Worm (Caenorhabditis elegans): ENCODE measurements around the gene fbxa-141.

The fbxa-141 gene

ce11 chrX:14478193-14478592 lies 34.5 kb downstream of the fbxa-141 start (continued):
- TF ChIP-seq dve-1 (tag; optimal IDR thresholded peaks at IDR 0.05; ENCODE audit: insufficient read depth) = peak; percentile 51
- TF ChIP-seq ces-1 (GFP tag; optimal IDR thresholded peaks at IDR 0.05) = no peak
- no peak for TF ChIP-seq ceh-44 (GFP tag; IDR thresholded peaks at IDR 0.05)
- TF ChIP-seq pha-4 (GFP tag; IDR thresholded peaks at IDR 0.05) = no peak
- TF ChIP-seq pha-4 (tag; optimal IDR thresholded peaks at IDR 0.05) = no peak
- TF ChIP-seq mes-2 (tag; optimal IDR thresholded peaks at IDR 0.05; ENCODE audit: poor library complexity, severe bottlenecking) = peak; percentile 54
- TF ChIP-seq F44E2.7 (GFP tag; IDR thresholded peaks at IDR 0.05) = no peak
- TF ChIP-seq lsy-2 (tag; optimal IDR thresholded peaks at IDR 0.05) = peak in 1 of 2 experiments; percentile 73
- TF ChIP-seq hlh-11 (tag; optimal IDR thresholded peaks at IDR 0.05) = no peak
- TF ChIP-seq nhr-48 (tag; optimal IDR thresholded peaks at IDR 0.05) = no peak
- no peak for TF ChIP-seq unc-130 (GFP tag; optimal IDR thresholded peaks at IDR 0.05)
- TF ChIP-seq rbr-2 (tag; optimal IDR thresholded peaks at IDR 0.05) = no peak
- no peak for TF ChIP-seq lir-3 (tag; optimal IDR thresholded peaks at IDR 0.05)
- TF ChIP-seq egl-43 (GFP tag; IDR thresholded peaks at IDR 0.05) = no peak
- TF ChIP-seq F26F4.8 (GFP tag; conservative IDR thresholded peaks at IDR 0.05) = no peak
- TF ChIP-seq lin-13 (GFP tag; optimal IDR thresholded peaks at IDR 0.05) = no peak

DNA sequence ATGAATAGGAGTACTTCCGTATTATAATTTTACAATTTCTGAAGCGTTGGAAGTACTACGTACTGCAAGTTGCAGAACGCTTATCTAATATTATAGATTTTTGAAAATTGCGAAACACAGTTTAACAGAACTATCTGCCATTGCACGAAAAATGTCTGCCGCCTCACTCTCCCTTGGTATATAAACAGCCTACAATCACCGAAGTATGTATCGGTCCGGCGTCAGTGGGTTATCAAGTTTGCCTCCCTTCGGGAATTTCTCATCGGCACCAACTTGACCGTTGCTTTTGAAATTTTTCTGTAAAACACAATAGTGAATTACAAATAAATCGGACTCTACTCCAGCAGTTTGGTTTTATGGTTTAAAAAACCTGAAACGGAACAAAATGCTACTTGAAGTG lies 35.4 kb downstream of the fbxa-141 start:
- TF ChIP-seq Y48G9A.11 (GFP tag; IDR thresholded peaks at IDR 0.05) (no peak), lin-29 (GFP tag; IDR thresholded peaks at IDR 0.05) (no peak), tra-1 (GFP tag; IDR thresholded peaks at IDR 0.05) (peak; percentile 26; the same call in 1 of the 2 replicates), hlh-30 (tag; optimal IDR thresholded peaks at IDR 0.05; ENCODE audit: insufficient read depth) (no peak), dmd-8 (GFP tag; IDR thresholded peaks at IDR 0.05) (peak; percentile 68; the same call in 1 of the 2 replicates), zfp-3 (GFP tag; conservative IDR thresholded peaks at IDR 0.05) (no peak), F26F4.8 (GFP tag; conservative IDR thresholded peaks at IDR 0.05) (no peak), vab-7 (GFP tag; IDR thresholded peaks at IDR 0.05) (no peak), spr-1 (tag; optimal IDR thresholded peaks at IDR 0.05) (no peak), saeg-2 (GFP tag; IDR thresholded peaks at IDR 0.05) (no peak), daf-19 (GFP tag; conservative IDR thresholded peaks at IDR 0.05) (no peak), lin-1 (GFP tag; IDR thresholded peaks at IDR 0.05) (no peak), duxl-1 (tag; optimal IDR thresholded peaks at IDR 0.05; ENCODE audit: poor library complexity) (no peak), ceh-82 (tag; optimal IDR thresholded peaks at IDR 0.05) (no peak), fos-1 (tag; optimal IDR thresholded peaks at IDR 0.05) (no peak), skn-1 (tag; optimal IDR thresholded peaks at IDR 0.05) (no peak), mdl-1 (tag; optimal IDR thresholded peaks at IDR 0.05) (no peak), F10B5.3 (tag; optimal IDR thresholded peaks at IDR 0.05) (no peak), pqm-1 (tag; optimal IDR thresholded peaks at IDR 0.05) (no peak), nhr-42 (GFP tag; IDR thresholded peaks at IDR 0.05) (no peak), dmd-6 (GFP tag; IDR thresholded peaks at IDR 0.05) (peak; percentile 30), ces-1 (GFP tag; optimal IDR thresholded peaks at IDR 0.05) (no peak), egl-27 (tag; optimal IDR thresholded peaks at IDR 0.05) (no peak), ctbp-1 (GFP tag; IDR thresholded peaks at IDR 0.05) (no peak), nhr-10 (tag; optimal IDR thresholded peaks at IDR 0.05) (no peak), lin-13 (GFP tag; optimal IDR thresholded peaks at IDR 0.05) (no peak), Y5F2A.4 (GFP tag; optimal IDR thresholded peaks at IDR 0.05) (no peak), F37D6.2 (tag; optimal IDR thresholded peaks at IDR 0.05) (no peak), F44E2.7 (GFP tag; IDR thresholded peaks at IDR 0.05) (no peak), ama-1 (optimal IDR thresholded peaks at IDR 0.05) (no peak), dmd-9 (GFP tag; IDR thresholded peaks at IDR 0.05) (no peak), nhr-77 (tag; optimal IDR thresholded peaks at IDR 0.05) (no peak), daf-16 (GFP tag; optimal IDR thresholded peaks at IDR 0.05) (no peak), daf-16 (tag; optimal IDR thresholded peaks at IDR 0.05) (peak; percentile 30), hif-1 (tag; optimal IDR thresholded peaks at IDR 0.05) (no peak), aha-1 (tag) (no peak), mxl-2 (GFP tag; conservative IDR thresholded peaks at IDR 0.05) (no peak), nhr-11 (tag; optimal IDR thresholded peaks at IDR 0.05) (no peak), nhr-102 (tag; optimal IDR thresholded peaks at IDR 0.05) (peak; percentile 14)

Data from whole organism, L4 larva.